Fruit fly (Drosophila melanogaster): ENCODE measurements around the gene S-Lap1.

Gene S-Lap1

DNA sequence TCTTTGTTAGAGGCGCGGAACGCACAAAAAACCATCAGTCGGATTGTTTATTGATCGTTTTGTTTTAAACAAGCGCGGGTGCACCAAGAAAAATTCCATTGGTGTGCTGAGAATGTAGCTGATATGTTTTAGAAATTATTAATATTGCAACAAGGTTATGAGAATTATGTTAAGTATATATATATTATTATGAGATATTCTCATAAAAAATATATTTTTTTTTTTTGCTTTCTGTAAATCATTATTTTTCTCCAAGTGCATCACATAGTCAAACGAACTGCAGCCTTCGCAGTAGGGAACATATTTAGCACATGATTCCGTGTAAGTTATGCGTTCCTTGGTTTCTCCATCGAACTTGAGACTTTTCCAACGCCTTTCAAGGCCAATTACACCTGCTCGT is 11.9 kb downstream of the S-Lap1 start (continued):
- TF ChIP-seq CG14860 (GFP tag; IDR thresholded peaks at IDR 0.05; ENCODE audit: partially characterized antibody) (no peak), CG17568 (GFP tag; optimal IDR thresholded peaks at IDR 0.05) (no peak), ranshi (GFP tag; IDR thresholded peaks at IDR 0.05) (peak; percentile 84), CG2712 (tag; optimal IDR thresholded peaks at IDR 0.05) (peak; percentile 90), CG11247 (GFP tag; IDR thresholded peaks at IDR 0.05) (peak; percentile 57), dan (GFP tag; IDR thresholded peaks at IDR 0.05) (no peak), Xrp1 (GFP tag; IDR thresholded peaks at IDR 0.05) (peak; percentile 90), Fer1 (GFP tag; optimal IDR thresholded peaks at IDR 0.05) (peak; percentile 64), GATAe (GFP tag; conservative IDR thresholded peaks at IDR 0.05) (0 out of 2 replicates have a peak, but pooled peaks have one; percentile 21), Stat92E (GFP tag; optimal IDR thresholded peaks at IDR 0.05) (peak in 1 of 3 experiments; percentile 51), CG7745 (tag; optimal IDR thresholded peaks at IDR 0.05) (no peak), CG3281 (GFP tag; optimal IDR thresholded peaks at IDR 0.05) (peak; percentile 55), sisA (GFP tag; IDR thresholded peaks at IDR 0.05) (peak; percentile 60), Ssrp (tag; optimal IDR thresholded peaks at IDR 0.05) (peak; percentile 42), jumu (GFP tag; optimal IDR thresholded peaks at IDR 0.05) (no peak), lola (GFP tag; optimal IDR thresholded peaks at IDR 0.05) (peak in 1 of 3 experiments; percentile 42), CG15073 (GFP tag; optimal IDR thresholded peaks at IDR 0.05) (no peak), Dref (GFP tag; IDR thresholded peaks at IDR 0.05) (no peak), CG18011 (GFP tag; optimal IDR thresholded peaks at IDR 0.05) (no peak), gfzf (GFP tag; optimal IDR thresholded peaks at IDR 0.05) (no peak), sob (GFP tag; IDR thresholded peaks at IDR 0.05) (peak; percentile 73), CG30403 (GFP tag; optimal IDR thresholded peaks at IDR 0.05) (peak; percentile 8), crp (GFP tag; optimal IDR thresholded peaks at IDR 0.05) (no peak), Sox100B (GFP tag; optimal IDR thresholded peaks at IDR 0.05) (peak; percentile 71), oc (tag; optimal IDR thresholded peaks at IDR 0.05) (no peak), Taf1 (GFP tag; IDR thresholded peaks at IDR 0.05) (peak; percentile 39; the same call in 1 of the 2 replicates), Sox102F (GFP tag; optimal IDR thresholded peaks at IDR 0.05) (peak; percentile 68), CG34422 (GFP tag; IDR thresholded peaks at IDR 0.05) (peak; percentile 82), esg (GFP tag; conservative IDR thresholded peaks at IDR 0.05) (no peak; the same call in 1 of the 2 replicates), maf-S (GFP tag; optimal IDR thresholded peaks at IDR 0.05) (no peak), CG5953 (GFP tag; IDR thresholded peaks at IDR 0.05) (peak; percentile 30; the same call in 1 of the 2 replicates), Asciz (GFP tag; optimal IDR thresholded peaks at IDR 0.05) (peak; percentile 49), slou (GFP tag; optimal IDR thresholded peaks at IDR 0.05) (peak; percentile 21), CG10654 (GFP tag; optimal IDR thresholded peaks at IDR 0.05) (peak; percentile 40), CG8478 (optimal IDR thresholded peaks at IDR 0.05) (no peak), Aef1 (GFP tag; IDR thresholded peaks at IDR 0.05) (peak; percentile 65), phol (tag; optimal IDR thresholded peaks at IDR 0.05) (peak; percentile 82), CG13296 (GFP tag; optimal IDR thresholded peaks at IDR 0.05) (peak; percentile 75), HLHmδ (GFP tag; optimal IDR thresholded peaks at IDR 0.05) (no peak), vnd (GFP tag; IDR thresholded peaks at IDR 0.05; ENCODE audit: partially characterized antibody) (no peak), Kr (GFP tag; optimal IDR thresholded peaks at IDR 0.05) (no peak), CG4424 (GFP tag; optimal IDR thresholded peaks at IDR 0.05) (peak; percentile 61), Deaf1 (tag; optimal IDR thresholded peaks at IDR 0.05) (peak; percentile 53), E2f1 (GFP tag; IDR thresholded peaks at IDR 0.05) (peak; percentile 78), run (tag; optimal IDR thresholded peaks at IDR 0.05) (peak; percentile 7), danr (GFP tag; IDR thresholded peaks at IDR 0.05) (peak; percentile 21; the same call in 1 of the 2 replicates), bbx (GFP tag; IDR thresholded peaks at IDR 0.05; ENCODE audit: partially characterized antibody) (no peak), Gug (GFP tag; IDR thresholded peaks at IDR 0.05) (0 out of 4 replicates have a peak, but pooled peaks have one; percentile 34), klu (GFP tag; IDR thresholded peaks at IDR 0.05) (peak; percentile 51; the same call in 1 of the 2 replicates), prd (optimal IDR thresholded peaks at IDR 0.05) (no peak), prd (GFP tag; IDR thresholded peaks at IDR 0.05) (peak; percentile 88)

Data from whole organism, embryonic.